Fruit fly (Drosophila melanogaster) whole organism, adult: Measurements from ENCODE around the gene Bdp1.

Source experiments
- CG11617 ChIP-seq: fragments of 200-800 bp; sonication (Bioruptor generic); optimal IDR thresholded peaks from 2 replicates; lab custom pipeline; 2017; ENCODE audit warnings: mild to moderate bottlenecking, missing biosample characterization, missing genetic modification reagents, missing genetic modification characterization
- CG12768 ChIP-seq: fragments of 200-800 bp; sonication (Bioruptor generic); optimal IDR thresholded peaks from 2 replicates; lab custom pipeline; 2017; ENCODE audit warnings: missing biosample characterization, missing genetic modification characterization, mild to moderate bottlenecking, moderate library complexity, missing genetic modification reagents
- CG14711 ChIP-seq: fragments of 200-800 bp; sonication (Bioruptor generic); optimal IDR thresholded peaks from 2 replicates; lab custom pipeline; 2018; ENCODE audit warnings: missing biosample characterization, mild to moderate bottlenecking, missing genetic modification characterization, moderate library complexity
- CG33017 ChIP-seq: fragments of 200-800 bp; sonication (Bioruptor generic); optimal IDR thresholded peaks from 2 replicates; lab custom pipeline; 2018; ENCODE audit warnings: missing biosample characterization, mild to moderate bottlenecking, missing genetic modification characterization, moderate library complexity
- CG5204 ChIP-seq: fragments of 200-800 bp; sonication (Bioruptor generic); optimal IDR thresholded peaks from 2 replicates; lab custom pipeline; 2016; ENCODE audit warnings: missing biosample characterization, missing genetic modification characterization
- CG7101 ChIP-seq: fragments of 200-800 bp; sonication (Bioruptor generic); optimal IDR thresholded peaks from 2 replicates; lab custom pipeline; 2018; ENCODE audit warnings: missing biosample characterization, mild to moderate bottlenecking, missing genetic modification characterization, moderate library complexity
- Clk ChIP-seq: fragments of 200-800 bp; sonication (Bioruptor generic); optimal IDR thresholded peaks from 2 replicates; lab custom pipeline; 2017; ENCODE audit warnings: missing biosample characterization, missing genetic modification characterization
- Mnt ChIP-seq: fragments of 200-800 bp; sonication (Bioruptor generic); optimal IDR thresholded peaks from 2 replicates; lab custom pipeline; 2016; ENCODE audit warnings: missing biosample characterization, mild to moderate bottlenecking, missing genetic modification characterization
- cic ChIP-seq: fragments of 200-800 bp; sonication (Bioruptor generic); optimal IDR thresholded peaks from 2 replicates; lab custom pipeline; 2017; ENCODE audit warnings: missing biosample characterization, mild to moderate bottlenecking, missing genetic modification characterization, moderate library complexity
- cnc ChIP-seq, 2 experiments: fragments of >200 bp; optimal IDR thresholded peaks; 2 replicates each; lab custom pipeline; 2017
- kay ChIP-seq: fragments of 200-800 bp; sonication (Bioruptor generic); peaks from one replicate; lab custom pipeline; 2016; ENCODE audit warnings: missing biosample characterization, missing genetic modification characterization, borderline replicate concordance
- ovo ChIP-seq: fragments of 200-800 bp; sonication (Bioruptor generic); optimal IDR thresholded peaks from 2 replicates; lab custom pipeline; 2016; ENCODE audit warnings: missing biosample characterization, missing genetic modification characterization
- pad ChIP-seq: fragments of 200-800 bp; sonication (Bioruptor generic); optimal IDR thresholded peaks from 3 replicates; lab custom pipeline; 2017; ENCODE audit warnings: missing biosample characterization, missing genetic modification characterization, mild to moderate bottlenecking, moderate library complexity, missing genetic modification reagents

DNA sequence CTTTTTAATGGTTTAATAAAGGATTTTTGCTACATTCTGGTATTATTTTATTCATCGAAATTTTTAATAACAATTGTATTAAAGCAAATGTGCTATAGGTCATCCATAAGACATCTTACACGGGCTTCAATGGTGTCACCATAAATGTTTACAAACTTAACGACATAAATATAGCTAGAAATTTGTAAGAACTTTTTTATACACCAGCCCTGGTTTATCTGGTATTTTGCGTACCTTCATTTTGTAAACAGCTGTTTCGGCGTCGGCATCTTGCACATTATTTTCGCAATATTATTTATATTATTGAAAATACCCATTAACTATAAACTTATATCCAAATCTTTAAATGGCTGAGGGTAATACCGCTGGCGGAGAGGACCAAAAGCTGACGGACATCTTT, 6.3 kb downstream of the Bdp1 start, which contains the start of gene Tap42:
- TF ChIP-seq ovo (GFP tag; lab: Kevin White, UChicago) (no peak), CG12768 (GFP tag; lab: Kevin White, UChicago) (no peak), CG7101 (peak; percentile 34), CG11617 (GFP tag; lab: Kevin White, UChicago) (no peak), CG5204 (GFP tag; lab: Kevin White, UChicago) (no peak), kay (no peak), CG33017 (tag; lab: Kevin White, UChicago) (peak; percentile 26), cic (peak; percentile 22), Clk (no peak), CG14711 (tag; lab: Kevin White, UChicago) (no peak), Mnt (GFP tag; lab: Kevin White, UChicago) (peak; percentile 30), cnc (optimal IDR thresholded peaks at IDR 0.05; lab: Kevin White, UChicago) (no peak), pad (GFP tag; lab: Kevin White, UChicago) (no peak)
